Fruit fly (Drosophila melanogaster) whole organism, prepupa: ENCODE data around the gene CG33766.

ENCODE experiments used
- Blimp-1 ChIP-seq: fragments of 200-800 bp; sonication (Bioruptor generic); optimal IDR thresholded peaks from 3 replicates; lab custom pipeline; 2017; ENCODE audit warnings: missing biosample characterization, missing genetic modification characterization, mild to moderate bottlenecking, moderate library complexity, missing genetic modification reagents
- CG10669 ChIP-seq: fragments of 200-800 bp; sonication (Bioruptor generic); optimal IDR thresholded peaks from 3 replicates; lab custom pipeline; 2018; ENCODE audit warnings: missing biosample characterization, mild to moderate bottlenecking, missing genetic modification characterization, moderate library complexity
- CG11294 ChIP-seq: fragments of 200-800 bp; sonication (Bioruptor generic); IDR thresholded peaks from 2 replicates; pipeline ENCODE4 v1.3.6; 2022; ENCODE audit warnings: missing biosample characterization, missing genetic modification characterization
- CG11902 ChIP-seq: fragments of 200-800 bp; sonication (Bioruptor generic); optimal IDR thresholded peaks from 3 replicates; lab custom pipeline; 2016; ENCODE audit warnings: missing biosample characterization, missing genetic modification characterization
- CG15336 ChIP-seq: fragments of 200-800 bp; sonication (Bioruptor generic); IDR thresholded peaks from 2 replicates; pipeline ENCODE4 v1.3.6; 2022; ENCODE audit warnings: missing biosample characterization, missing genetic modification characterization
- CG3032 ChIP-seq: fragments of 200-800 bp; optimal IDR thresholded peaks from 2 replicates; lab custom pipeline; 2019; ENCODE audit warnings: missing biosample characterization, mild to moderate bottlenecking, missing genetic modification characterization, moderate library complexity
- CG32006 ChIP-seq: fragments of 200-800 bp; sonication (Bioruptor generic); optimal IDR thresholded peaks from 3 replicates; lab custom pipeline; 2017; ENCODE audit warnings: missing biosample characterization, mild to moderate bottlenecking, missing genetic modification characterization
- CG4318 ChIP-seq: fragments of 200-800 bp; sonication (Bioruptor generic); optimal IDR thresholded peaks from 3 replicates; lab custom pipeline; 2017; ENCODE audit warnings: missing biosample characterization, mild to moderate bottlenecking, missing genetic modification characterization
- CG6808 ChIP-seq: fragments of 200-800 bp; sonication (Bioruptor generic); optimal IDR thresholded peaks from 3 replicates; lab custom pipeline; 2017; ENCODE audit warnings: missing biosample characterization, missing genetic modification characterization, mild to moderate bottlenecking, moderate library complexity, missing genetic modification reagents
- CG7368 ChIP-seq: fragments of 200-800 bp; sonication (Bioruptor generic); optimal IDR thresholded peaks from 3 replicates; lab custom pipeline; 2016; ENCODE audit warnings: missing biosample characterization, missing genetic modification characterization
- CG8319 ChIP-seq: fragments of 200-800 bp; sonication (Bioruptor generic); optimal IDR thresholded peaks from 3 replicates; lab custom pipeline; 2016; ENCODE audit warnings: missing biosample characterization, missing genetic modification characterization
- CG8632 ChIP-seq: fragments of 200-800 bp; sonication (Bioruptor generic); optimal IDR thresholded peaks from 3 replicates; lab custom pipeline; 2016; ENCODE audit warnings: missing biosample characterization, missing genetic modification characterization
- Eip75B ChIP-seq: fragments of 200-800 bp; sonication (Bioruptor generic); optimal IDR thresholded peaks from 3 replicates; lab custom pipeline; 2016; ENCODE audit warnings: missing biosample characterization, missing genetic modification characterization
- Ets21C ChIP-seq: fragments of 200-800 bp; sonication (Bioruptor generic); optimal IDR thresholded peaks from 3 replicates; lab custom pipeline; 2016; ENCODE audit warnings: missing biosample characterization, missing genetic modification characterization
- Hr4 ChIP-seq: fragments of 200-800 bp; sonication (Bioruptor generic); optimal IDR thresholded peaks from 3 replicates; lab custom pipeline; 2016; ENCODE audit warnings: missing biosample characterization, missing genetic modification characterization
- Lpt ChIP-seq: fragments of 200-800 bp; sonication (Bioruptor generic); optimal IDR thresholded peaks from 3 replicates; lab custom pipeline; 2016; ENCODE audit warnings: missing biosample characterization, missing genetic modification characterization
- Met ChIP-seq: fragments of 200-800 bp; sonication (Bioruptor generic); optimal IDR thresholded peaks from 3 replicates; lab custom pipeline; 2016; ENCODE audit warnings: missing biosample characterization, missing genetic modification characterization
- OdsH ChIP-seq: fragments of 200-800 bp; sonication (Bioruptor generic); optimal IDR thresholded peaks from 3 replicates; lab custom pipeline; 2016; ENCODE audit warnings: missing biosample characterization, missing genetic modification characterization
- Smox ChIP-seq: fragments of 200-800 bp; sonication (Bioruptor generic); optimal IDR thresholded peaks from 3 replicates; lab custom pipeline; 2016; ENCODE audit warnings: missing biosample characterization, missing genetic modification characterization
- achi ChIP-seq: fragments of 200-800 bp; sonication (Bioruptor generic); optimal IDR thresholded peaks from 3 replicates; lab custom pipeline; 2016; ENCODE audit warnings: missing biosample characterization, missing genetic modification characterization
- cyc ChIP-seq: fragments of 200-800 bp; sonication (Bioruptor generic); optimal IDR thresholded peaks from 3 replicates; lab custom pipeline; 2016; ENCODE audit warnings: missing biosample characterization, missing genetic modification characterization
- dac ChIP-seq: fragments of 200-800 bp; sonication (Bioruptor generic); optimal IDR thresholded peaks from 2 replicates; lab custom pipeline; 2017; ENCODE audit warnings: missing biosample characterization, mild to moderate bottlenecking, missing genetic modification characterization
- dsx ChIP-seq: fragments of 200-800 bp; optimal IDR thresholded peaks from 3 replicates; lab custom pipeline; 2019; ENCODE audit warnings: missing biosample characterization, mild to moderate bottlenecking, missing genetic modification characterization, moderate library complexity; ENCODE audit not compliant: poor library complexity, severe bottlenecking
- esn ChIP-seq: fragments of 200-800 bp; sonication (Bioruptor generic); optimal IDR thresholded peaks from 2 replicates; lab custom pipeline; 2016; ENCODE audit warnings: missing biosample characterization, mild to moderate bottlenecking, missing genetic modification characterization, moderate library complexity
- fd59A ChIP-seq: fragments of 200-800 bp; sonication (Bioruptor generic); optimal IDR thresholded peaks from 2 replicates; lab custom pipeline; 2017; ENCODE audit warnings: missing biosample characterization, mild to moderate bottlenecking, missing genetic modification characterization, missing genetic modification reagents
- fd85E ChIP-seq: fragments of 200-800 bp; sonication (Bioruptor generic); optimal IDR thresholded peaks from 3 replicates; lab custom pipeline; 2016; ENCODE audit warnings: missing biosample characterization, missing genetic modification characterization
- lz ChIP-seq: fragments of 200-800 bp; sonication (Bioruptor generic); optimal IDR thresholded peaks from 3 replicates; lab custom pipeline; 2016; ENCODE audit warnings: missing biosample characterization, missing genetic modification characterization
- pdm3 ChIP-seq: fragments of 200-800 bp; sonication (Bioruptor generic); optimal IDR thresholded peaks from 3 replicates; lab custom pipeline; 2016; ENCODE audit warnings: missing biosample characterization, missing genetic modification characterization
- salr ChIP-seq, 2 experiments: fragments of 200-800 bp; sonication (Bioruptor generic); optimal IDR thresholded peaks; 3 replicates each; lab custom pipeline; 2016 to 2018; ENCODE audit warnings: missing biosample characterization in 2 of 2, missing genetic modification characterization in 2 of 2, mild to moderate bottlenecking in 1 of 2
- svp ChIP-seq: fragments of 200-800 bp; sonication (Bioruptor generic); peaks from one replicate; lab custom pipeline; 2016; ENCODE audit warnings: missing biosample characterization, missing genetic modification characterization
- vri ChIP-seq: fragments of 200-800 bp; sonication (Bioruptor generic); optimal IDR thresholded peaks from 3 replicates; lab custom pipeline; 2016; ENCODE audit warnings: missing biosample characterization, mild to moderate bottlenecking, missing genetic modification characterization

The CG33766 gene

dm6 chr3L:22646007-22646406, 580 bp downstream of the CG33766 start, which contains the start of gene CG33767:
CG33767 (plus strand) TSS chr3L:22646307.
- TF ChIP-seq Blimp-1 (no peak), salr (GFP tag; optimal IDR thresholded peaks at IDR 0.05; lab: Kevin White, UChicago) (no peak), Smox (no peak), Hr4 (no peak), CG11294 (GFP tag; lab: Robert Waterston, UW) (no peak), CG6808 (GFP tag; lab: Kevin White, UChicago) (no peak), fd59A (GFP tag; lab: Kevin White, UChicago) (no peak), svp (GFP tag; lab: Kevin White, UChicago) (no peak), Ets21C (GFP tag; lab: Kevin White, UChicago) (no peak), CG10669 (GFP tag; lab: Kevin White, UChicago) (no peak), lz (GFP tag; lab: Kevin White, UChicago) (no peak), CG15336 (GFP tag; lab: Robert Waterston, UW) (no peak)

- TF ChIP-seq lz (GFP tag; lab: Kevin White, UChicago) (no peak), cyc (GFP tag; lab: Kevin White, UChicago) (no peak), Eip75B (GFP tag; lab: Kevin White, UChicago) (no peak), pdm3 (GFP tag; lab: Kevin White, UChicago) (no peak), OdsH (no peak), CG7368 (GFP tag; lab: Kevin White, UChicago) (no peak), Met (GFP tag; lab: Kevin White, UChicago) (no peak)
These were observed 1.4 kb downstream of the CG33766 start, which contains the start of gene CG33768 for dm6 chr3L:22646863-22647262. CG33768 (plus strand) TSS chr3L:22647163.

- TF ChIP-seq OdsH (no peak), CG4318 (GFP tag; lab: Kevin White, UChicago) (no peak), vri (GFP tag; lab: Kevin White, UChicago) (no peak), CG11902 (GFP tag; lab: Kevin White, UChicago) (no peak), salr (GFP tag; optimal IDR thresholded peaks at IDR 0.05; lab: Kevin White, UChicago) (no peak), achi (GFP tag; lab: Kevin White, UChicago) (no peak), dac (GFP tag; lab: Kevin White, UChicago) (no peak), CG7368 (GFP tag; lab: Kevin White, UChicago) (no peak), fd85E (GFP tag; lab: Kevin White, UChicago) (no peak), CG3032 (tag; lab: Kevin White, UChicago) (no peak), CG32006 (GFP tag; lab: Kevin White, UChicago) (no peak), Lpt (no peak), dsx (GFP tag; lab: Kevin White, UChicago) (no peak), CG8319 (GFP tag; lab: Kevin White, UChicago) (no peak), Ets21C (GFP tag; lab: Kevin White, UChicago) (no peak), pdm3 (GFP tag; lab: Kevin White, UChicago) (no peak)
These were observed 2.2 kb downstream of the CG33766 start, which contains the start of gene CG33769 for dm6 chr3L:22647627-22648026. CG33769 (plus strand) TSS chr3L:22647927.

dm6 chr3L:22648372-22648771, 2.9 kb downstream of the CG33766 start, which contains the start of gene CG33770:
CG33770 (plus strand) TSS chr3L:22648672.
- TF ChIP-seq svp (GFP tag; lab: Kevin White, UChicago) = peak; percentile 19
- no peak for TF ChIP-seq salr (GFP tag; optimal IDR thresholded peaks at IDR 0.05; lab: Kevin White, UChicago)
- TF ChIP-seq, all 60 proteins: peak for 1

- TF ChIP-seq cyc (GFP tag; lab: Kevin White, UChicago) (no peak), Lpt (no peak)
These were observed 3.7 kb downstream of the CG33766 start, which contains the start of gene CG33771 for dm6 chr3L:22649096-22649495. CG33771 (plus strand) TSS chr3L:22649396.

- TF ChIP-seq esn (GFP tag; lab: Kevin White, UChicago) = no peak
- no peak for TF ChIP-seq CG8632 (GFP tag; lab: Kevin White, UChicago)
These were observed 7.0 kb downstream of the CG33766 start, which contains the start of gene CG33772 for dm6 chr3L:22652425-22652824. CG33772 (minus strand) TSS chr3L:22652525.
